Worm (Caenorhabditis elegans) whole organism, dauer: ENCODE data around the gene Y49F6B.2.

ENCODE experiments used
- unc-62 ChIP-seq: sonication (generic microtip); optimal IDR thresholded peaks from 2 replicates; lab custom pipeline; 2017; ENCODE audit warnings: missing biosample characterization, missing genetic modification reagents, missing genetic modification characterization

Gene Y49F6B.2

DNA sequence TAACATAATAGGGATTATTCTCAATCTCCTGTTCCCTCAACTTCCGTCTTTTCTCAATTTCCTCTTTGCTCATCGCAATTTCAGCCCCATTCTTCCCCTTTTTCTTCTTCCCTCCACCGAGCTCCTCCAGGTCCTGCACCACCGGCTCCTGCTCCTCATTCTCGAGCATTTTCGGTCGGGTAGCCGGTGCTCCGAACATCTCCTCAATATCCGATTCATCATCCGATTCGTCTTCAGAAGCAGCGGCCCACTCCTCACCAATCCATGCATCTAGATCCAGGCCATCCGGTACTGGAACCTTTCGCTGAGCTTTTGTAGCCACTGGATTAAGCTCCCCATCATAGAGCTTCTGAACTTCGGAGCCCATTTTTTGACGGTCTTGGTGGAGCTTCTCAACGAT lies 37.4 kb downstream of the Y49F6B.2 start:
- TF ChIP-seq unc-62 (GFP tag; lab: Kevin White, UChicago) = no peak

- no peak for TF ChIP-seq unc-62 (GFP tag; lab: Kevin White, UChicago)
These were observed 43.7 kb downstream of the Y49F6B.2 start, which contains the start of gene apd-3 for ce11 chrII:3546381-3546931. Gene apd-3 (minus strand): TSS chrII:3546431.

DNA sequence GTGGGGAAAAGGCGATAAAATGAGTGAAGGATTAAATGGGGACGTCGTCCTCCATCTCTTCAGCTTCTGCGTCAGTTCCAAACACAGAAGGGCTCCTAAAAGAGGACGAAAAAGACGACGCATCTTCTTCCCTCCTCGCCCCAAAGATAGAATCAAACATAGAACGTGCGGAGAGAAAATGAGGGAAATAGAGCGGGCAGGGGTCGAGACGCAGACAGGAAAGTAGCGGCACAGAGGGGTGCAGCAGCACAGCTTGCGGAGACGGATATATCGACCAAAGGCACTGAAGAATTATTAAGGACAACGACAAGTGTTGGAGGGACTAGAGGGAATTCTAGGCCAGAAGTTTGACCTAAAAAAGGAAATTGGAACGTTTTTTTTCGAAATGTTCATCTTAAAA lies 44.5 kb downstream of the Y49F6B.2 start:
- no peak for TF ChIP-seq unc-62 (GFP tag; lab: Kevin White, UChicago)

- TF ChIP-seq unc-62 (GFP tag; lab: Kevin White, UChicago) = no peak
These were observed 47.6 kb downstream of the Y49F6B.2 start, which contains the start of gene W10G11.19 for ce11 chrII:3550352-3550751. Gene W10G11.19 (plus strand): TSS chrII:3550652.

DNA sequence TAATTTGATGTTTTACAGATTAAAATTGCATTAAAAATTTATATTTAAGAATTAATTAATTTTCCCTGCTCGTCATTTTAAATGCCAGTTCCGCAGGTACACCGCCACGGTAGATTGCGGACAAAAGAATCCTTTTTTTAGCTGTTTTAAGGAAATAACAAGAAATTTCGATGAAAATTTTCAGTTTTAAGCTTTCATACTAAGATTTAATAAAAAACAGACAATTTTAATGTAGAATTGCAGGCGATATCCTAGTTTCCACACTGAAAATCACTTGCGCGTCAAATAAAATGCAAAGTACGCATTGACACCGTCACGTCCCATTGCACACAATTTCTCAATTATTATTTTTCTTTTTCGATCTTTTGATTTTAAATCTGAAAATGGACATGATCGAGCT lies 50.7 kb downstream of the Y49F6B.2 start, which contains the start of gene dnc-3:
dnc-3 (plus strand) TSS at position 272 of the 400 bp plus-strand sequence.
- TF ChIP-seq unc-62 (GFP tag; lab: Kevin White, UChicago) = no peak
